Fruit fly (Drosophila melanogaster) whole organism, embryonic: ENCODE data around the gene fan.

Experiments used
- Abd-B ChIP-seq: fragments of 200-800 bp; sonication (Bioruptor generic); optimal IDR thresholded peaks from 2 replicates; lab custom pipeline; 2018; ENCODE audit warnings: missing biosample characterization, mild to moderate bottlenecking, missing genetic modification characterization, moderate library complexity
- Antp ChIP-seq: fragments of 200-800 bp; sonication (Bioruptor generic); optimal IDR thresholded peaks from 3 replicates; lab custom pipeline; 2016; ENCODE audit warnings: missing biosample characterization, missing genetic modification characterization
- Atf3 ChIP-seq: fragments of 200-800 bp; sonication (Bioruptor generic); optimal IDR thresholded peaks from 3 replicates; lab custom pipeline; 2016; ENCODE audit warnings: missing biosample characterization, missing genetic modification characterization
- B-H2 ChIP-seq: fragments of 200-800 bp; sonication (Bioruptor generic); optimal IDR thresholded peaks from 2 replicates; lab custom pipeline; 2018; ENCODE audit warnings: missing biosample characterization, mild to moderate bottlenecking, missing genetic modification characterization
- CG1024 ChIP-seq: fragments of 200-800 bp; sonication (Bioruptor generic); IDR thresholded peaks from 2 replicates; pipeline ENCODE4 v1.3.6; 2022; ENCODE audit warnings: missing biosample characterization, missing genetic modification characterization
- CG12219 ChIP-seq: fragments of 200-800 bp; sonication (Bioruptor generic); optimal IDR thresholded peaks from 3 replicates; lab custom pipeline; 2018; ENCODE audit warnings: missing biosample characterization, mild to moderate bottlenecking, missing genetic modification characterization
- CG14050 ChIP-seq: fragments of 200-800 bp; sonication (Bioruptor generic); IDR thresholded peaks from 3 replicates; pipeline ENCODE4 v1.3.6; 2022; ENCODE audit warnings: missing biosample characterization, missing genetic modification characterization
- CG1792 ChIP-seq: fragments of 200-800 bp; sonication (Bioruptor generic); optimal IDR thresholded peaks from 2 replicates; lab custom pipeline; 2016; ENCODE audit warnings: missing biosample characterization, missing genetic modification characterization
- CG18476 ChIP-seq: fragments of 200-800 bp; sonication (Bioruptor generic); optimal IDR thresholded peaks from 2 replicates; lab custom pipeline; 2016; ENCODE audit warnings: missing biosample characterization, mild to moderate bottlenecking, missing genetic modification characterization
- CG33213 ChIP-seq: fragments of 200-800 bp; sonication (Bioruptor generic); optimal IDR thresholded peaks from 3 replicates; lab custom pipeline; 2016; ENCODE audit warnings: missing biosample characterization, missing genetic modification characterization
- CG34376 ChIP-seq: fragments of 200-800 bp; sonication (Bioruptor generic); optimal IDR thresholded peaks from 2 replicates; lab custom pipeline; 2018; ENCODE audit warnings: missing biosample characterization, mild to moderate bottlenecking, missing genetic modification characterization
- CG4282 ChIP-seq: fragments of 200-800 bp; sonication (Bioruptor generic); optimal IDR thresholded peaks from 2 replicates; lab custom pipeline; 2016; ENCODE audit warnings: missing biosample characterization, missing genetic modification characterization
- CG43689 ChIP-seq: fragments of 200-800 bp; sonication (Bioruptor generic); IDR thresholded peaks from 2 replicates; pipeline ENCODE4 v1.3.6; 2022; ENCODE audit warnings: missing biosample characterization, missing genetic modification characterization
- CG4617 ChIP-seq: fragments of 200-800 bp; sonication (Bioruptor generic); optimal IDR thresholded peaks from 3 replicates; lab custom pipeline; 2016; ENCODE audit warnings: missing biosample characterization, missing genetic modification characterization, borderline replicate concordance
- CG5245 ChIP-seq: fragments of 200-800 bp; sonication (Bioruptor generic); optimal IDR thresholded peaks from 3 replicates; lab custom pipeline; 2016; ENCODE audit warnings: missing biosample characterization, missing genetic modification characterization
- CG6854 ChIP-seq: fragments of 200-800 bp; sonication (Bioruptor generic); optimal IDR thresholded peaks from 3 replicates; lab custom pipeline; 2017; ENCODE audit warnings: missing biosample characterization, mild to moderate bottlenecking, missing genetic modification characterization
- CG7745 ChIP-seq: fragments of 200-800 bp; sonication (Bioruptor generic); optimal IDR thresholded peaks from 2 replicates; lab custom pipeline; 2018; ENCODE audit warnings: missing biosample characterization, mild to moderate bottlenecking, missing genetic modification characterization, moderate library complexity
- CG9797 ChIP-seq: fragments of 200-800 bp; sonication (Bioruptor generic); optimal IDR thresholded peaks from 3 replicates; lab custom pipeline; 2018; ENCODE audit warnings: missing biosample characterization, mild to moderate bottlenecking, missing genetic modification characterization
- CG9817 ChIP-seq: fragments of 200-800 bp; sonication (Bioruptor generic); optimal IDR thresholded peaks from 2 replicates; lab custom pipeline; 2018; ENCODE audit warnings: missing biosample characterization, mild to moderate bottlenecking, missing genetic modification characterization, moderate library complexity
- CrebB ChIP-seq: fragments of 200-800 bp; sonication (Bioruptor generic); optimal IDR thresholded peaks from 3 replicates; lab custom pipeline; 2018; ENCODE audit warnings: missing biosample characterization, mild to moderate bottlenecking, missing genetic modification characterization
- Dip3 ChIP-seq: fragments of 200-800 bp; sonication (Bioruptor generic); optimal IDR thresholded peaks from 3 replicates; lab custom pipeline; 2016; ENCODE audit warnings: missing biosample characterization, missing genetic modification characterization
- Ets97D ChIP-seq: fragments of 200-800 bp; sonication (Bioruptor generic); optimal IDR thresholded peaks from 3 replicates; lab custom pipeline; 2016; ENCODE audit warnings: missing biosample characterization, missing genetic modification characterization
- Fer2 ChIP-seq: fragments of 200-800 bp; sonication (Bioruptor generic); optimal IDR thresholded peaks from 2 replicates; lab custom pipeline; 2018; ENCODE audit warnings: missing biosample characterization, mild to moderate bottlenecking, missing genetic modification characterization, moderate library complexity
- HLH4C ChIP-seq: fragments of 200-800 bp; sonication (Bioruptor generic); IDR thresholded peaks from 3 replicates; pipeline ENCODE4 v1.3.6; 2022; ENCODE audit warnings: missing biosample characterization, missing genetic modification characterization; ENCODE audit not compliant: partially characterized antibody
- Hsf ChIP-seq: fragments of 200-800 bp; sonication (Bioruptor generic); optimal IDR thresholded peaks from 3 replicates; lab custom pipeline; 2016; ENCODE audit warnings: missing biosample characterization, missing genetic modification characterization
- Jarid2 ChIP-seq: fragments of 200-800 bp; sonication (Bioruptor generic); optimal IDR thresholded peaks from 3 replicates; lab custom pipeline; 2017; ENCODE audit warnings: mild to moderate bottlenecking, missing biosample characterization, missing genetic modification reagents, missing genetic modification characterization
- MTF-1 ChIP-seq: fragments of 200-800 bp; sonication (Bioruptor generic); optimal IDR thresholded peaks from 2 replicates; lab custom pipeline; 2018; ENCODE audit warnings: missing biosample characterization, mild to moderate bottlenecking, missing genetic modification characterization, borderline replicate concordance
- Max ChIP-seq: fragments of 200-800 bp; sonication (Bioruptor generic); optimal IDR thresholded peaks from 2 replicates; lab custom pipeline; 2016; ENCODE audit warnings: missing biosample characterization, mild to moderate bottlenecking, missing genetic modification characterization
- Mrtf ChIP-seq: fragments of 200-800 bp; sonication (Bioruptor generic); IDR thresholded peaks from 3 replicates; pipeline ENCODE4 v1.3.6; 2022; ENCODE audit warnings: missing biosample characterization, missing genetic modification characterization
- Neu2 ChIP-seq: fragments of 200-800 bp; sonication (Bioruptor generic); optimal IDR thresholded peaks from 3 replicates; lab custom pipeline; 2016; ENCODE audit warnings: missing biosample characterization, missing genetic modification characterization, borderline replicate concordance
- Oli ChIP-seq: fragments of 200-800 bp; sonication (Bioruptor generic); optimal IDR thresholded peaks from 2 replicates; lab custom pipeline; 2018; ENCODE audit warnings: missing biosample characterization, mild to moderate bottlenecking, missing genetic modification characterization, moderate library complexity
- Opbp ChIP-seq: fragments of 200-800 bp; sonication (Bioruptor generic); IDR thresholded peaks from 3 replicates; pipeline ENCODE4 v1.3.6; 2022; ENCODE audit warnings: missing biosample characterization, missing genetic modification characterization; ENCODE audit not compliant: partially characterized antibody
- Ptx1 ChIP-seq: fragments of 200-800 bp; sonication (Bioruptor generic); IDR thresholded peaks from 2 replicates; pipeline ENCODE4 v1.3.6; 2022; ENCODE audit warnings: missing biosample characterization, missing genetic modification characterization
- Xbp1 ChIP-seq: fragments of 200-800 bp; sonication (Bioruptor generic); optimal IDR thresholded peaks from 3 replicates; lab custom pipeline; 2016; ENCODE audit warnings: missing biosample characterization, mild to moderate bottlenecking, missing genetic modification characterization
- YL-1 ChIP-seq: fragments of 200-800 bp; sonication (Bioruptor generic); optimal IDR thresholded peaks from 3 replicates; lab custom pipeline; 2017; ENCODE audit warnings: missing biosample characterization, mild to moderate bottlenecking, missing genetic modification characterization
- btn ChIP-seq: fragments of 200-800 bp; sonication (Bioruptor generic); optimal IDR thresholded peaks from 2 replicates; lab custom pipeline; 2016; ENCODE audit warnings: missing biosample characterization, missing genetic modification characterization
- chinmo ChIP-seq: fragments of 200-800 bp; sonication (Bioruptor generic); IDR thresholded peaks from 4 replicates; pipeline ENCODE4 v1.3.6; 2022; ENCODE audit warnings: missing biosample characterization, missing genetic modification characterization; ENCODE audit not compliant: partially characterized antibody
- fru ChIP-seq: fragments of >200 bp; optimal IDR thresholded peaks from 2 replicates; lab custom pipeline; 2017
- ind ChIP-seq: fragments of 200-800 bp; sonication (Bioruptor generic); optimal IDR thresholded peaks from 3 replicates; lab custom pipeline; 2016; ENCODE audit warnings: missing biosample characterization, missing genetic modification characterization
- insv ChIP-seq, 2 experiments: fragments of 200-800 bp; sonication (Bioruptor generic); optimal IDR thresholded peaks; 3 replicates each; lab custom pipeline; 2016 to 2018; ENCODE audit warnings: missing biosample characterization in 2 of 2, missing genetic modification characterization in 2 of 2
- jumu ChIP-seq: fragments of 200-800 bp; sonication (Bioruptor generic); optimal IDR thresholded peaks from 3 replicates; lab custom pipeline; 2016; ENCODE audit warnings: missing biosample characterization, missing genetic modification characterization
- maf-S ChIP-seq: fragments of 200-800 bp; sonication (Bioruptor generic); optimal IDR thresholded peaks from 2 replicates; lab custom pipeline; 2016; ENCODE audit warnings: missing biosample characterization, missing genetic modification characterization
- nmo ChIP-seq: fragments of 200-800 bp; sonication (Bioruptor generic); optimal IDR thresholded peaks from 2 replicates; lab custom pipeline; 2018; ENCODE audit warnings: missing biosample characterization, mild to moderate bottlenecking, missing genetic modification characterization, moderate library complexity
- nom ChIP-seq: fragments of 200-800 bp; sonication (Bioruptor generic); optimal IDR thresholded peaks from 2 replicates; lab custom pipeline; 2017; ENCODE audit warnings: missing biosample characterization, missing genetic modification characterization, mild to moderate bottlenecking, moderate library complexity, missing genetic modification reagents
- odd ChIP-seq: fragments of 200-800 bp; sonication (Bioruptor generic); optimal IDR thresholded peaks from 2 replicates; lab custom pipeline; 2017; ENCODE audit warnings: missing biosample characterization, mild to moderate bottlenecking, missing genetic modification characterization
- otp ChIP-seq: fragments of 200-800 bp; sonication (Bioruptor generic); IDR thresholded peaks from 3 replicates; pipeline ENCODE4, ENCODE4 v1.3.6; 2022; ENCODE audit warnings: missing biosample characterization, missing genetic modification characterization
- pho ChIP-seq: fragments of 200-800 bp; sonication (Bioruptor generic); optimal IDR thresholded peaks from 2 replicates; lab custom pipeline; 2016; ENCODE audit warnings: missing biosample characterization, missing genetic modification characterization
- pum ChIP-seq: fragments of 200-800 bp; sonication (Bioruptor generic); optimal IDR thresholded peaks from 2 replicates; lab custom pipeline; 2016; ENCODE audit warnings: missing biosample characterization, missing genetic modification characterization
- scrt ChIP-seq: fragments of 200-800 bp; sonication (Bioruptor generic); optimal IDR thresholded peaks from 2 replicates; lab custom pipeline; 2018; ENCODE audit warnings: missing biosample characterization, mild to moderate bottlenecking, missing genetic modification characterization, moderate library complexity
- sqz ChIP-seq: fragments of 200-800 bp; sonication (Bioruptor generic); optimal IDR thresholded peaks from 3 replicates; lab custom pipeline; 2018; ENCODE audit warnings: missing biosample characterization, mild to moderate bottlenecking, missing genetic modification characterization

Gene fan

DNA sequence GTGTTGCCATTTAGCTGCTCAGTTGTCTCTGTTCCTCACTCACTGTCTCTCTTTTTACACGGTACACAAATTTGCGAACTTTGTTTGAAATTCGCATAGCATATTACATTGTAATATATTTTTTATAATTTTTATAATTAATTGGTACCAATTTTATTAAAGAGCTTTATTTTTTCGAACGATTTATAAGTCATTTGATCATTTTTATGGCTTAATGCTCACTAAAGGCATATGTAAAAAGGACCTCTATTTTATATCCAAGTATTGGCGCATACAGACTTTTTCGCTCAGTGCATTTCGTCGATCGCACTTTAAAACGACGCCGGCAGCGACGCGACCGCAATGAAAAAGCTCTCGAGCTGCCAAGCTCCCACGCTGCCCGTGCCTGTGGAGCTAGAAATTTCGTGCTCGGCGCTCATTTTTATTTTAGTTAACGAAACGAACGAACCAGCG is 12.8 kb upstream of the fan start (continued):
- TF ChIP-seq CG12219 (GFP tag; lab: Kevin White, UChicago): peak; percentile 86
- peak; percentile 79 for TF ChIP-seq maf-S
- peak; percentile 94 for TF ChIP-seq scrt (GFP tag; lab: Kevin White, UChicago)
- TF ChIP-seq CG34376 (GFP tag; lab: Kevin White, UChicago): peak; percentile 94
- TF ChIP-seq chinmo (GFP tag; lab: Robert Waterston, UW): no peak
- no peak for TF ChIP-seq HLH4C (GFP tag; lab: Robert Waterston, UW)
- TF ChIP-seq CG18476 (GFP tag; lab: Kevin White, UChicago): peak; percentile 88
- peak; percentile 66 for TF ChIP-seq CG4282 (GFP tag; lab: Kevin White, UChicago)
- peak; percentile 79 for TF ChIP-seq Abd-B (GFP tag; lab: Kevin White, UChicago)
- TF ChIP-seq Mrtf (GFP tag; lab: Robert Waterston, UW): peak; percentile 93
- TF ChIP-seq CG1792: peak; percentile 74
- TF ChIP-seq otp (GFP tag; lab: Robert Waterston, UW): peak; percentile 82; the same call in 2 of the 3 replicates
- TF ChIP-seq CG7745 (tag; lab: Kevin White, UChicago): no peak
- TF ChIP-seq CG43689 (GFP tag; lab: Robert Waterston, UW): peak; percentile 87
- TF ChIP-seq Antp: peak; percentile 78
- peak; percentile 61 for TF ChIP-seq MTF-1 (GFP tag; lab: Kevin White, UChicago)
- peak; percentile 97 for TF ChIP-seq CG9817
- peak; percentile 27 for TF ChIP-seq btn (GFP tag; lab: Kevin White, UChicago)
- TF ChIP-seq pum (GFP tag; lab: Kevin White, UChicago): peak; percentile 72
- TF ChIP-seq ind (GFP tag; lab: Kevin White, UChicago): peak; percentile 96
- peak; percentile 76 for TF ChIP-seq CG33213 (GFP tag; lab: Kevin White, UChicago)
- no peak for TF ChIP-seq Neu2
- TF ChIP-seq Fer2: peak; percentile 90
- TF ChIP-seq CG9797 (GFP tag; lab: Kevin White, UChicago): no peak
- TF ChIP-seq CG14050 (GFP tag; lab: Robert Waterston, UW): peak; percentile 89
- TF ChIP-seq Ptx1 (GFP tag; lab: Robert Waterston, UW): peak; percentile 96
- peak; percentile 78 for TF ChIP-seq CG4617 (GFP tag; lab: Kevin White, UChicago)
- peak; percentile 67 for TF ChIP-seq jumu
- peak; percentile 74 for TF ChIP-seq CG5245
- TF ChIP-seq CG1024 (GFP tag; lab: Robert Waterston, UW): peak; percentile 59
- TF ChIP-seq odd (GFP tag; lab: Kevin White, UChicago): peak; percentile 96
- TF ChIP-seq Max (GFP tag; lab: Kevin White, UChicago): peak; percentile 94
- TF ChIP-seq Oli (tag; lab: Kevin White, UChicago): peak; percentile 95
- peak; percentile 81 for TF ChIP-seq Jarid2 (GFP tag; lab: Kevin White, UChicago)
- no peak for TF ChIP-seq Opbp (GFP tag; lab: Robert Waterston, UW)
- TF ChIP-seq Dip3 (GFP tag; lab: Kevin White, UChicago): peak; percentile 87
- peak; percentile 79 for TF ChIP-seq Hsf (GFP tag; lab: Kevin White, UChicago)
- TF ChIP-seq Ets97D (GFP tag; lab: Kevin White, UChicago): peak; percentile 53
- peak in 1 of 2 experiments; percentile 72 for TF ChIP-seq insv (GFP tag; optimal IDR thresholded peaks at IDR 0.05; lab: Kevin White, UChicago)
- peak; percentile 93 for TF ChIP-seq nmo
- peak; percentile 87 for TF ChIP-seq YL-1 (GFP tag; lab: Kevin White, UChicago)
- TF ChIP-seq Atf3 (GFP tag; lab: Kevin White, UChicago): no peak
- TF ChIP-seq pho: peak; percentile 86
- no peak for TF ChIP-seq nom
- peak; percentile 96 for TF ChIP-seq Xbp1 (GFP tag; lab: Kevin White, UChicago)
- TF ChIP-seq fru (lab: Kevin White, UChicago): no peak
- TF ChIP-seq sqz (GFP tag; lab: Kevin White, UChicago): peak; percentile 55
- TF ChIP-seq B-H2 (GFP tag; lab: Kevin White, UChicago): peak; percentile 97
- peak; percentile 90 for TF ChIP-seq CrebB (tag; lab: Kevin White, UChicago)
- peak; percentile 91 for TF ChIP-seq CG6854 (GFP tag; lab: Kevin White, UChicago)
